Worm (Caenorhabditis elegans) whole organism, L2 larva: Measurements from ENCODE around the gene fbxc-45.

Experiments
- C34F6.9 ChIP-seq: fragments of 150-350 bp; optimal IDR thresholded peaks from 2 replicates; lab custom pipeline; 2014; ENCODE audit warnings: missing biosample characterization, missing genetic modification characterization
- F13H6.1 ChIP-seq: sonication (generic microtip); optimal IDR thresholded peaks from 2 replicates; lab custom pipeline; 2016; ENCODE audit warnings: missing genetic modification characterization, missing compliant biosample characterization
- R02D3.7 ChIP-seq: fragments of 150-350 bp; optimal IDR thresholded peaks from 2 replicates; lab custom pipeline; 2014; ENCODE audit warnings: missing biosample characterization, missing genetic modification characterization
- ZK546.5 ChIP-seq: sonication (generic microtip); optimal IDR thresholded peaks from 2 replicates; lab custom pipeline; 2017; ENCODE audit warnings: missing biosample characterization, missing genetic modification characterization
- alr-1 ChIP-seq: fragments of 150-350 bp; optimal IDR thresholded peaks from 2 replicates; lab custom pipeline; 2014; ENCODE audit warnings: missing biosample characterization, missing genetic modification characterization
- aly-2 ChIP-seq: fragments of 150-350 bp; optimal IDR thresholded peaks from 2 replicates; lab custom pipeline; 2014; ENCODE audit warnings: missing biosample characterization, missing genetic modification characterization
- ama-1 ChIP-seq: fragments of 150-350 bp; optimal IDR thresholded peaks from 2 replicates; lab custom pipeline; 2018; ENCODE audit warnings: inconsistent platforms
- blmp-1 ChIP-seq: sonication (generic microtip); optimal IDR thresholded peaks from 2 replicates; lab custom pipeline; 2017; ENCODE audit warnings: missing genetic modification characterization, mild to moderate bottlenecking, missing compliant biosample characterization, antibody characterized with exemption, moderate library complexity; ENCODE audit not compliant: insufficient read depth
- ceh-16 ChIP-seq: fragments of 150-350 bp; optimal IDR thresholded peaks from 2 replicates; lab custom pipeline; 2014; ENCODE audit warnings: missing biosample characterization, missing genetic modification characterization
- ceh-82 ChIP-seq: fragments of 150-350 bp; optimal IDR thresholded peaks from 2 replicates; lab custom pipeline; 2014; ENCODE audit warnings: missing biosample characterization, missing genetic modification characterization
- crh-2 ChIP-seq: sonication (generic microtip); optimal IDR thresholded peaks from 2 replicates; lab custom pipeline; 2017; ENCODE audit warnings: missing biosample characterization, missing genetic modification characterization
- dmd-4 ChIP-seq: sonication (generic microtip); optimal IDR thresholded peaks from 2 replicates; lab custom pipeline; 2017; ENCODE audit warnings: missing biosample characterization, missing genetic modification characterization
- elt-1 ChIP-seq: fragments of 150-350 bp; optimal IDR thresholded peaks from 2 replicates; lab custom pipeline; 2014; ENCODE audit warnings: missing biosample characterization, missing genetic modification characterization
- elt-3 ChIP-seq: sonication (generic microtip); optimal IDR thresholded peaks from 2 replicates; lab custom pipeline; 2017; ENCODE audit warnings: missing biosample characterization, missing genetic modification characterization
- fos-1 ChIP-seq: fragments of 150-350 bp; optimal IDR thresholded peaks from 2 replicates; lab custom pipeline; 2014; ENCODE audit warnings: missing biosample characterization, missing genetic modification characterization
- gmeb-1 ChIP-seq: fragments of 150-350 bp; optimal IDR thresholded peaks from 2 replicates; lab custom pipeline; 2014; ENCODE audit warnings: missing biosample characterization, missing genetic modification characterization
- lin-11 ChIP-seq: fragments of 150-350 bp; sonication (generic microtip); optimal IDR thresholded peaks from 2 replicates; lab custom pipeline; 2014; ENCODE audit warnings: missing biosample characterization, missing genetic modification characterization, inconsistent platforms, mixed read lengths
- lin-13 ChIP-seq: fragments of 150-350 bp; optimal IDR thresholded peaks from 2 replicates; lab custom pipeline; 2014; ENCODE audit warnings: missing biosample characterization, missing genetic modification reagents, missing genetic modification characterization
- lin-39 ChIP-seq: fragments of 150-350 bp; optimal IDR thresholded peaks from 2 replicates; lab custom pipeline; 2014; ENCODE audit warnings: missing biosample characterization, missing genetic modification reagents, missing genetic modification characterization
- lsy-2 ChIP-seq, 2 experiments: fragments of 150-350 bp in 1 of 2; sonication (generic microtip) in 1 of 2; optimal IDR thresholded peaks; 2 replicates each; lab custom pipeline; 2014 to 2017; ENCODE audit warnings: missing biosample characterization in 2 of 2, missing genetic modification characterization in 2 of 2
- mab-5 ChIP-seq: fragments of 150-350 bp; optimal IDR thresholded peaks from 2 replicates; lab custom pipeline; 2014; ENCODE audit warnings: missing biosample characterization, missing genetic modification characterization
- nhr-10 ChIP-seq: sonication (generic microtip); optimal IDR thresholded peaks from 2 replicates; lab custom pipeline; 2017; ENCODE audit warnings: missing biosample characterization, missing genetic modification characterization
- nhr-12 ChIP-seq: fragments of 150-350 bp; optimal IDR thresholded peaks from 2 replicates; lab custom pipeline; 2014; ENCODE audit warnings: missing biosample characterization, missing genetic modification characterization
- nhr-129 ChIP-seq: fragments of 150-350 bp; optimal IDR thresholded peaks from 2 replicates; lab custom pipeline; 2014; ENCODE audit warnings: missing biosample characterization, missing genetic modification characterization
- nhr-21 ChIP-seq: fragments of 150-350 bp; optimal IDR thresholded peaks from 2 replicates; lab custom pipeline; 2014; ENCODE audit warnings: missing biosample characterization, missing genetic modification characterization
- nhr-23 ChIP-seq: fragments of 150-350 bp; optimal IDR thresholded peaks from 2 replicates; lab custom pipeline; 2014; ENCODE audit warnings: missing biosample characterization, missing genetic modification reagents, missing genetic modification characterization
- nhr-237 ChIP-seq: fragments of 150-350 bp; optimal IDR thresholded peaks from 2 replicates; lab custom pipeline; 2014; ENCODE audit warnings: missing biosample characterization, missing genetic modification characterization
- nhr-25 ChIP-seq: fragments of 150-350 bp; sonication (generic microtip); optimal IDR thresholded peaks from 3 replicates; lab custom pipeline; 2014; ENCODE audit warnings: missing biosample characterization, missing genetic modification characterization
- nhr-6 ChIP-seq: fragments of 150-350 bp; optimal IDR thresholded peaks from 2 replicates; lab custom pipeline; 2014; ENCODE audit warnings: missing biosample characterization, missing genetic modification characterization
- peb-1 ChIP-seq: fragments of 150-350 bp; optimal IDR thresholded peaks from 2 replicates; lab custom pipeline; 2014; ENCODE audit warnings: missing biosample characterization, missing genetic modification characterization
- sem-4 ChIP-seq: fragments of 150-350 bp; optimal IDR thresholded peaks from 2 replicates; lab custom pipeline; 2014; ENCODE audit warnings: missing biosample characterization, missing genetic modification reagents, missing genetic modification characterization
- skn-1 ChIP-seq: sonication (generic microtip); optimal IDR thresholded peaks from 2 replicates; lab custom pipeline; 2017; ENCODE audit warnings: missing biosample characterization, missing genetic modification characterization
- sma-3 ChIP-seq: sonication (generic microtip); optimal IDR thresholded peaks from 2 replicates; lab custom pipeline; 2016; ENCODE audit warnings: missing genetic modification reagents, missing genetic modification characterization, missing compliant biosample characterization
- sma-9 ChIP-seq, 2 experiments: fragments of 150-350 bp in 1 of 2; sonication (generic microtip) in 1 of 2; optimal IDR thresholded peaks; 2 replicates each; lab custom pipeline; 2014 to 2016; ENCODE audit warnings: missing genetic modification characterization in 2 of 2, mild to moderate bottlenecking in 1 of 2, missing biosample characterization in 1 of 2, missing compliant biosample characterization in 1 of 2, missing genetic modification reagents in 1 of 2, moderate library complexity in 1 of 2
- snpc-4 ChIP-seq: fragments of 150-350 bp; optimal IDR thresholded peaks from 2 replicates; lab custom pipeline; 2014; ENCODE audit warnings: missing biosample characterization, missing genetic modification characterization
- unc-39 ChIP-seq: fragments of 150-350 bp; optimal IDR thresholded peaks from 2 replicates; lab custom pipeline; 2014; ENCODE audit warnings: missing biosample characterization, missing genetic modification characterization
- unc-55 ChIP-seq: fragments of 150-350 bp; sonication (generic microtip); optimal IDR thresholded peaks from 3 replicates; lab custom pipeline; 2014; ENCODE audit warnings: missing biosample characterization, missing genetic modification reagents, missing genetic modification characterization
- zag-1 ChIP-seq: fragments of 150-350 bp; optimal IDR thresholded peaks from 2 replicates; lab custom pipeline; 2014; ENCODE audit warnings: missing biosample characterization, missing genetic modification characterization
- ztf-1 ChIP-seq: fragments of 200-800 bp; sonication (Bioruptor generic); conservative IDR thresholded peaks from 2 replicates; pipeline ENCODE4 v1.3.6; 2022; ENCODE audit warnings: missing genetic modification characterization, missing compliant biosample characterization
- ztf-11 ChIP-seq: sonication (generic microtip); optimal IDR thresholded peaks from 2 replicates; lab custom pipeline; 2017; ENCODE audit warnings: missing biosample characterization, missing genetic modification characterization

Gene fbxc-45

ce11 chrIV:2935194-2935593 lies 13.2 kb upstream of the fbxc-45 start:
- TF ChIP-seq peb-1 (tag; lab: Kevin White, UChicago) = no peak
- TF ChIP-seq ama-1 (lab: Kevin White, UChicago) = no peak
- TF ChIP-seq aly-2 (tag; lab: Kevin White, UChicago) = no peak
- no peak for TF ChIP-seq C34F6.9 (tag; lab: Kevin White, UChicago)
- TF ChIP-seq nhr-6 (tag; lab: Kevin White, UChicago) = no peak
- no peak for TF ChIP-seq nhr-129 (tag; lab: Kevin White, UChicago)
- no peak for TF ChIP-seq lin-11 (tag; lab: Kevin White, UChicago)
- no peak for TF ChIP-seq mab-5 (tag; lab: Kevin White, UChicago)
- no peak for TF ChIP-seq F13H6.1 (tag; lab: Kevin White, UChicago)
- TF ChIP-seq blmp-1 = no peak
- no peak for TF ChIP-seq ceh-16 (tag; lab: Kevin White, UChicago)
- no peak for TF ChIP-seq elt-1 (tag; lab: Kevin White, UChicago)
- TF ChIP-seq nhr-237 (tag; lab: Kevin White, UChicago) = no peak
- no peak for TF ChIP-seq nhr-12 (tag; lab: Kevin White, UChicago)
- TF ChIP-seq nhr-25 = no peak

DNA sequence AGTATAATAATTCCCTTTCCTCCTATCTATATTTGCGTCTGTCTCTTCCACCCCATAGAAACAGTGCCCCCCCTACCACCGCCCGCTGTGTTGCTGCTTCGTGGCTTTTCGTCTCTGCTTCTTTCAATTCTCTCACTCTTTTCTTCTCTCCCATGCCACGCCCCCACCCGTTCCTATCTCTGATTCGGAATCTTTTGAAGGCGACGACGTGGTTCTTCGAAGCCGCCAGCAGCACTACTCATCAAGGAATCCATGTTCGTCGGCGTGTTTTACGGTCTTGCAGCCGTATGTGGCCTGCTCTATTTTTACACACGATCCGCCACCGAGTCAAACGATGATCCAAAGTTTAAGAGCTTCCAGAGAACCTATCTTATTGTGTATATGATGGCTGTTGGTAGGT lies 9.2 kb upstream of the fbxc-45 start, which contains the start of gene samt-1:
samt-1 (plus strand) TSS at position 176 of the 400 bp plus-strand sequence.
- TF ChIP-seq nhr-237 (tag; lab: Kevin White, UChicago) = no peak
- no peak for TF ChIP-seq elt-1 (tag; lab: Kevin White, UChicago)
- TF ChIP-seq aly-2 (tag; lab: Kevin White, UChicago) = no peak
- TF ChIP-seq lin-11 (tag; lab: Kevin White, UChicago) = no peak
- no peak for TF ChIP-seq nhr-25
- no peak for TF ChIP-seq ZK546.5 (tag; lab: Kevin White, UChicago)
- TF ChIP-seq nhr-10 (tag; lab: Kevin White, UChicago) = no peak

DNA sequence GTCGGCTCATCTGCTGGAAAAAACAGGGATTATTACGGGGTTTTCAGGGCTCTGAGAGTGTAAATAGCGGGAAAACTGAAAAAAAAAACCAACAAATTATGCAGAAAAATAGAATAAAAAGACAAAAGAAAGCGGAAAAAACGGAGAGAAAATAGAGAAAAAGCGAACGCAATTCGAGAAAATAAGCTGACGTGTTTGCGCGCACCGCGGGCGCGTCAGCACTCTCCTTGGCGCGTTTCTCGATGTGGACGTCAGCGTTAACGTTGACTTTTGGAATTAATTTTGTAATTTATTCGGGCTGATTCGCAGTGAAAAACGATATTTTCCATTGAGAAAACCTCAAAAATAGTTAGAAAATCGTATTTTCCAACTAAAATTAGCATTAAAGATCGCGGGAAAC lies 6.4 kb upstream of the fbxc-45 start, which contains the start of gene manf-1:
manf-1 (minus strand) TSS at position 13 of the 400 bp plus-strand sequence.
- TF ChIP-seq mab-5 (tag; lab: Kevin White, UChicago) (peak; percentile 53), F13H6.1 (tag; lab: Kevin White, UChicago) (peak; percentile 57), blmp-1 (no peak), gmeb-1 (tag; lab: Kevin White, UChicago) (peak; percentile 83), crh-2 (peak; percentile 76), fos-1 (tag; lab: Kevin White, UChicago) (peak; percentile 51), nhr-25 (peak; percentile 59), sma-3 (peak; percentile 28), lsy-2 (tag; optimal IDR thresholded peaks at IDR 0.05; lab: Kevin White, UChicago) (peak; percentile 83 to 89), lin-13 (GFP tag; lab: Kevin White, UChicago) (peak; percentile 78), ceh-82 (tag; lab: Kevin White, UChicago) (no peak), sem-4 (tag; lab: Kevin White, UChicago) (peak; percentile 33), lin-11 (tag; lab: Kevin White, UChicago) (peak; percentile 72), nhr-129 (tag; lab: Kevin White, UChicago) (peak; percentile 54), elt-3 (tag; lab: Kevin White, UChicago) (no peak), ceh-16 (tag; lab: Kevin White, UChicago) (peak; percentile 8), ama-1 (lab: Kevin White, UChicago) (peak; percentile 8), nhr-21 (tag; lab: Kevin White, UChicago) (peak; percentile 50), sma-9 (GFP tag; optimal IDR thresholded peaks at IDR 0.05; lab: Kevin White, UChicago) (peak; percentile 43), sma-9 (tag; optimal IDR thresholded peaks at IDR 0.05; lab: Kevin White, UChicago) (no peak), peb-1 (tag; lab: Kevin White, UChicago) (no peak), unc-55 (GFP tag; lab: Kevin White, UChicago) (peak; percentile 83), C34F6.9 (tag; lab: Kevin White, UChicago) (peak; percentile 91), ztf-1 (GFP tag; lab: Robert Waterston, UW) (no peak), snpc-4 (no peak), dmd-4 (tag; lab: Kevin White, UChicago) (no peak), skn-1 (peak; percentile 14), R02D3.7 (tag; lab: Kevin White, UChicago) (peak; percentile 7)

DNA sequence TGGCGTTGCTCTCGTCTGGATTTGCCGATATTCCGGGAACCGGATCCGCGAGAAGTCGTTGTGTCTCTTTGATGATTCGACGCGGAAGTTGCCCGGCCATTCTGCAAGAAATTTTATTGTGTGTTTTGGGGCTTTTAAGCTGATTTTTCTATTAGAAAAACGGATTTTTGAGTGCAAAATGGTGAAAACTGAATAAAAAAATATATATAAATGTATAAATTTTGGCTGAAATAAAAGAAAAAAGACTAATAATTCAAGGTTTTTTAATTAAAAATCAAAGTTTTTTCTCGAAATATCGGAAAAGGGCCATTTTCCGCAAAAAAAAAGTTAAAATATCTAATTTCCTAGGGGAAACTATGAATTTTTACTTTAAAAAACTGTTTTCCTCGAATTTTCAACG lies 3.5 kb upstream of the fbxc-45 start, which contains the start of gene ubc-13:
ubc-13 (minus strand) TSS at position 101 of the 400 bp plus-strand sequence.
- TF ChIP-seq lin-39 (tag; lab: Kevin White, UChicago) (no peak), ama-1 (lab: Kevin White, UChicago) (no peak), unc-39 (tag; lab: Kevin White, UChicago) (no peak), ztf-11 (tag; lab: Kevin White, UChicago) (no peak), lsy-2 (tag; optimal IDR thresholded peaks at IDR 0.05; lab: Kevin White, UChicago) (no peak), alr-1 (no peak), aly-2 (tag; lab: Kevin White, UChicago) (no peak), peb-1 (tag; lab: Kevin White, UChicago) (no peak), sma-9 (GFP tag; optimal IDR thresholded peaks at IDR 0.05; lab: Kevin White, UChicago) (no peak), sma-9 (tag; optimal IDR thresholded peaks at IDR 0.05; lab: Kevin White, UChicago) (no peak), ceh-82 (tag; lab: Kevin White, UChicago) (no peak), nhr-23 (tag; lab: Kevin White, UChicago) (no peak), ztf-1 (GFP tag; lab: Robert Waterston, UW) (no peak), nhr-237 (tag; lab: Kevin White, UChicago) (no peak), zag-1 (tag; lab: Kevin White, UChicago) (no peak), skn-1 (no peak), nhr-129 (tag; lab: Kevin White, UChicago) (no peak), nhr-21 (tag; lab: Kevin White, UChicago) (no peak)
